Worm (Caenorhabditis elegans) whole organism, dauer: ENCODE data around the gene T22E5.6.

Source experiments
- unc-62 ChIP-seq: sonication (generic microtip); optimal IDR thresholded peaks from 2 replicates; lab custom pipeline; 2017; ENCODE audit warnings: missing biosample characterization, missing genetic modification reagents, missing genetic modification characterization

Gene T22E5.6

DNA sequence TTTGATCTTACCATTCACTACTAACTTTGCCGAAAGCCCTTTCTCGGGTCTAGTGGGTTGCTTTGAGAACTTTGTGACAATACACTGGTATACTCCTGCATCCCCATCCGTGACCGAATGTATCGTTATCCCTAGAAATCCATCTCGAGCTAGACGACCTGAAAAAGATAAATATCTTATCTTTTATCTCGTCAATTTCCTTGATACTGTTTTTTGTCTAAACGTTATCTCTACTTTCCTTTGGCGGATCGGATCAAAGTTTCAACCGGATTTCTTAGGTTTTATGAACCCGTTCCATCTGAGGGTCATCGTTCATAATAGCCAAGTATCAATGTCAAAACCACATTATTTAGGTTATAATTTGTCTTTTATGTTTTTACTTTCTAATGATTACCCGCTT is 31.7 kb downstream of the T22E5.6 start:
- TF ChIP-seq unc-62 (GFP tag; lab: Kevin White, UChicago): no peak

DNA sequence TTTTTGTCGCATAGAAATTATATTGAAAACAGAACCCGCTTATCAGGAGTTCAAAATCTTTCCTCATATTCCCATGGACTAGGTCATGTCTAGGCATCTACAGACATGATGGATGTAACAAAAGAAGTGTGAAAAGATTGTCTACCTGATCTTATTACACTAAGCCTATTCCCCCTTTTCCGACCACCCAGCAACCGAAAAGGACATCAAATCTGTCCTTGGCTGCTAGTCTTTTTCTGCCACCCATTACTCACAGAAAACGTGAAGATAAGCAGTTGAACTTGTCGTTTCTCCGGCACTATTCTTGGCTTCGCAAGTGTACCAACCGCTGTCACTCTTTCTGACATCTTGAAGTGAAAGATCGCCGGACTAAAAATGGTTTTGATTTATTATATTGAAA is 33.3 kb downstream of the T22E5.6 start:
- TF ChIP-seq unc-62 (GFP tag; lab: Kevin White, UChicago): no peak

DNA sequence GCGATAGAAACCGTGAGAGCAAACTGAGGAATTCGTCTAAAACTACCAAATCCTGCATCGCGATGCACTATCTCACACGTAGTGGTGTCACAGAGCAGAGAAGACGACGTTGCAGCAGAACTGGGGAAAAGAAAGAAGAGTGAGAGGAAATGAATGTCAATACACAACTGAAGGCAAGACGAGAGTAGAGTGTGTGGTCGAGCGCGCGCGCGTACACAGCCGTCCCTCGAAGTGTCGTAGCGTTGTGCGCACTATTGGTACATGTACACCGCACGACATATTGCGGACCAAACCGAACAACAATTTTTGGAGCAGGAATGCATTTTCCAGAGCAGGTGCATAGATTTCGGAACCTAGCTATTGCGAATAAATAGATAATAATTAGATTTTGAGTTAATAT is 37.8 kb downstream of the T22E5.6 start:
- no peak for TF ChIP-seq unc-62 (GFP tag; lab: Kevin White, UChicago)

DNA sequence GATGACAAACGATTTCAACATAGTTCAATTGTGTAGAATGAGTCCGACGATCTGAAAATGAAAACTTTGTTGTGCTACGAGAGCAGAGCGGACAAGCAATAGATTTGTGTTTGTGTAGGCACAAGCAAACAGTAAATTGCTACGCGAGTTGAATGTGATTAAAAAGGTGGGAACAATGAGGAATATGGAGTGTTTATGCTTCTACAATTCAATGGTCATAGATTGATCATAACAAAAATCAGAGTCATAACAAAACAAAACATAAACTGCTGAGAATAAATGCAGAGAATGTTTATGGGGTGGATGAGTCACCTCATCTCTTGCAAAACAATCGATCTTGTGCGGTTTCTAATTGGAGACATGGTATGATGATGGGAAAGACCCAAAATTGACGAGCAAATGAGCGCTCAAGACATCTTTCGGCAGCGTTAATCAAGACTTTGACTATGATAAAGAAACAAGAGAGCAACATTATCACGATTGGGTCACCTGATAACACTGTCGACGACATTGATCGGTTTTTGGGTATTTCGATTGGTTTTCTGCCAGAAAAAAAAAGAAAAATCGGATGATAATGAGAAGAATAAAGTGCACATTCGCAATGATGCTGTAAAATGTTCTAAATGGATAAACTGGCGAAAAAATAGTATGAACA is 38.4 kb downstream of the T22E5.6 start, which contains the start of gene lmp-1:
Gene lmp-1 (minus strand): TSS at position 51 of the 655 bp plus-strand sequence.
- no peak for TF ChIP-seq unc-62 (GFP tag; lab: Kevin White, UChicago)

ce11 chrX:6374451-6374850 is 41.8 kb downstream of the T22E5.6 start, which contains the start of gene C03B1.1:
TSS of gene C03B1.1 (plus strand) at chrX:6374751.
- TF ChIP-seq unc-62 (GFP tag; lab: Kevin White, UChicago): no peak

ce11 chrX:6373348-6373747 is 42.9 kb downstream of the T22E5.6 start, which contains the start of gene C03B1.17:
TSS of gene C03B1.17 (plus strand) at chrX:6373648.
- TF ChIP-seq unc-62 (GFP tag; lab: Kevin White, UChicago): no peak

- no peak for TF ChIP-seq unc-62 (GFP tag; lab: Kevin White, UChicago)
These were observed 44.8 kb downstream of the T22E5.6 start for ce11 chrX:6371192-6372116.

DNA sequence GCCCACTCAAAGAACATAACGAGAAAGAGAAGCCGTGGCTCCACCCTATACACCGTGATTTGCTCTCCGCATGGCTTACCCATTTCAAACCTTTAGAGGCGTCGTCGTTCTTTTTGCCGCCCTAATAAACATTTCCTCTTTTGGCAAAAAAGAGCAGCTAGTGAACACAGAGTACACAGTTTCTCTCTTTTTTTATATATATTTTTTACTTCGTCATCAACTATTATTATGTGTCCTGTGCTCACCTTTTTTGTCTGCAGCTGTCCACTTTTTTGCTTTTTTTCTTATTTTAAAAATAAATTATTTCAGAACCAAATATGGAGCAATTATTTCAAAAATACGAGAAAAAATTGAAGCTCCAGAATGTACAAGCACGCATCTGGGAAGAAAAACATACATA is 46.5 kb downstream of the T22E5.6 start, which contains the start of gene C03B1.2:
Gene C03B1.2 (plus strand): TSS at position 301 of the 400 bp plus-strand sequence.
- no peak for TF ChIP-seq unc-62 (GFP tag; lab: Kevin White, UChicago)

DNA sequence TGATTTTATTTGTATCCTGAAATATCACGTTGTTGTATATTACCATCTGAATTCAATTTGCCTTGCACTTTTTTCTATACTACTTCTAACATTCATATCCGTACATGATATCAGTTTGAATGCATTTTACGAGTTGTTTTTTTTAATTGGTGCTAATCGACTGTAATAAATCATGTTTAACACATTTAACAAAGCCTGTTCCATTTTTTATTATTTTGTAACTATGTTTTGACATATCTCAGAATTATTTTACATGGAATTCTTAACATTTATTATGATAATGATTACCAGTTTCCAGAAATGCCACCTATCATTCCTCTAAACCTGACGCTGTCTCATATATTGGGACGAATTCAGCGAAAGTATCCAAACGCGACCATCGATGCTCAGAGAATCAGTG is 50.5 kb downstream of the T22E5.6 start, which contains the start of gene C03B1.3:
Gene C03B1.3 (plus strand): TSS at position 301 of the 400 bp plus-strand sequence.
- TF ChIP-seq unc-62 (GFP tag; lab: Kevin White, UChicago): no peak

ce11 chrX:6364196-6364595 is 52.0 kb downstream of the T22E5.6 start, which contains the start of gene C03B1.4:
TSS of gene C03B1.4 (plus strand) at chrX:6364496.
- TF ChIP-seq unc-62 (GFP tag; lab: Kevin White, UChicago): no peak
